Worm (Caenorhabditis elegans): ENCODE measurements around the gene Y102A5C.40.

Y102A5C.40 gene

ce11 chrV:16966636-16967035 is 20.3 kb downstream of the Y102A5C.40 start, which contains the start of gene fbxa-90:
Gene fbxa-90 (plus strand): TSS chrV:16966814.
- peak; percentile 52; the same call in 1 of the 2 replicates for TF ChIP-seq cebp-1 (GFP tag; IDR thresholded peaks at IDR 0.05)
- no peak for TF ChIP-seq cebp-1 (tag; optimal IDR thresholded peaks at IDR 0.05)
- TF ChIP-seq snpc-4 (GFP tag; optimal IDR thresholded peaks at IDR 0.05): no peak
- TF ChIP-seq snpc-4 (tag; optimal IDR thresholded peaks at IDR 0.05): peak in 1 of 4 experiments; percentile 27
- TF ChIP-seq Y53F4B.3 (GFP tag; IDR thresholded peaks at IDR 0.05): no peak
- TF ChIP-seq attf-5 (GFP tag; optimal IDR thresholded peaks at IDR 0.05): peak; percentile 67

- TF ChIP-seq hlh-26 (GFP tag; conservative IDR thresholded peaks at IDR 0.05) (no peak), attf-6 (GFP tag; IDR thresholded peaks at IDR 0.05) (peak; percentile 96), F57C9.4 (tag; optimal IDR thresholded peaks at IDR 0.05) (no peak), lin-26 (GFP tag; IDR thresholded peaks at IDR 0.05) (no peak), mes-4 (tag; optimal IDR thresholded peaks at IDR 0.05) (no peak), madf-3 (GFP tag; IDR thresholded peaks at IDR 0.05) (no peak), zfh-2 (GFP tag; conservative IDR thresholded peaks at IDR 0.05) (no peak), mel-28 (tag; optimal IDR thresholded peaks at IDR 0.05; ENCODE audit: borderline replicate concordance) (no peak), K11D2.4 (GFP tag; IDR thresholded peaks at IDR 0.05) (no peak), mcd-1 (GFP tag; IDR thresholded peaks at IDR 0.05) (peak; percentile 99), ztf-6 (GFP tag; IDR thresholded peaks at IDR 0.05) (no peak), Y67H2A.10 (GFP tag; conservative IDR thresholded peaks at IDR 0.05) (no peak), Y79H2A.3 (GFP tag; conservative IDR thresholded peaks at IDR 0.05) (no peak), nhr-120 (GFP tag; IDR thresholded peaks at IDR 0.05) (no peak), rec-8 (tag; optimal IDR thresholded peaks at IDR 0.05) (no peak), mxl-1 (tag; optimal IDR thresholded peaks at IDR 0.05) (no peak), C06A6.2 (GFP tag; conservative IDR thresholded peaks at IDR 0.05) (0 out of 2 replicates have a peak, but pooled peaks have one; percentile 17), bed-1 (GFP tag; IDR thresholded peaks at IDR 0.05) (no peak), atf-7 (tag; optimal IDR thresholded peaks at IDR 0.05) (no peak), egl-44 (GFP tag; IDR thresholded peaks at IDR 0.05) (no peak), let-607 (tag; optimal IDR thresholded peaks at IDR 0.05) (peak in 1 of 2 experiments; percentile 22), dpff-1 (tag; optimal IDR thresholded peaks at IDR 0.05) (no peak), ztf-3 (GFP tag; optimal IDR thresholded peaks at IDR 0.05) (peak; percentile 25), nhr-179 (tag; optimal IDR thresholded peaks at IDR 0.05) (no peak), K12H6.12 (tag; optimal IDR thresholded peaks at IDR 0.05) (peak; percentile 42), Y56A3A.18 (GFP tag; IDR thresholded peaks at IDR 0.05) (peak; percentile 72; the same call in 1 of the 2 replicates), tlf-1 (GFP tag; optimal IDR thresholded peaks at IDR 0.05) (peak; percentile 59), ztf-26 (tag; optimal IDR thresholded peaks at IDR 0.05) (peak; percentile 52), die-1 (tag; optimal IDR thresholded peaks at IDR 0.05) (no peak), nfya-2 (GFP tag; IDR thresholded peaks at IDR 0.05) (no peak), attf-5 (GFP tag; optimal IDR thresholded peaks at IDR 0.05) (peak; percentile 96), lin-40 (tag; optimal IDR thresholded peaks at IDR 0.05) (peak; percentile 87), akir-1 (GFP tag; optimal IDR thresholded peaks at IDR 0.05) (no peak), sdz-38 (tag; optimal IDR thresholded peaks at IDR 0.05) (no peak), athp-1 (tag; optimal IDR thresholded peaks at IDR 0.05) (peak; percentile 76), hlh-12 (tag; optimal IDR thresholded peaks at IDR 0.05) (no peak), Y95B8A.8 (GFP tag; IDR thresholded peaks at IDR 0.05) (0 out of 2 replicates have a peak, but pooled peaks have one; percentile 71), D2030.7 (GFP tag; IDR thresholded peaks at IDR 0.05) (peak; percentile 85), ceh-100 (GFP tag; IDR thresholded peaks at IDR 0.05) (no peak), F33H1.4 (GFP tag; IDR thresholded peaks at IDR 0.05) (0 out of 2 replicates have a peak, but pooled peaks have one; percentile 35), hsf-1 (GFP tag; IDR thresholded peaks at IDR 0.05) (0 out of 2 replicates have a peak, but pooled peaks have one; percentile 51), B0035.1 (tag; optimal IDR thresholded peaks at IDR 0.05) (no peak), him-1 (tag; optimal IDR thresholded peaks at IDR 0.05) (peak; percentile 28)
Observed at ce11 chrV:16965655-16966054, 21.3 kb downstream of the Y102A5C.40 start, which contains the start of gene efl-1. Gene efl-1 (minus strand): TSS chrV:16965675.
